Fruit fly (Drosophila melanogaster) whole organism, embryonic: ENCODE data around the gene Rbcn-3B.

Experiments used
- BtbVII ChIP-seq: fragments of 200-800 bp; sonication (Bioruptor generic); optimal IDR thresholded peaks from 3 replicates; lab custom pipeline; 2017; ENCODE audit warnings: missing biosample characterization, mild to moderate bottlenecking, missing genetic modification characterization
- C15 ChIP-seq: fragments of 200-800 bp; sonication (Bioruptor generic); IDR thresholded peaks from 3 replicates; pipeline ENCODE4 v1.3.6; 2022; ENCODE audit warnings: missing biosample characterization, missing genetic modification characterization
- CG10321 ChIP-seq: fragments of 200-800 bp; sonication (Bioruptor generic); IDR thresholded peaks from 2 replicates; pipeline ENCODE4 v1.3.6; 2022; ENCODE audit warnings: missing biosample characterization, missing genetic modification characterization
- CG11085 ChIP-seq: fragments of 200-800 bp; sonication (Bioruptor generic); IDR thresholded peaks from 2 replicates; pipeline ENCODE4 v1.3.6; 2022; ENCODE audit warnings: missing biosample characterization, missing genetic modification characterization
- CG12155 ChIP-seq: fragments of 200-800 bp; sonication (Bioruptor generic); optimal IDR thresholded peaks from 3 replicates; lab custom pipeline; 2016; ENCODE audit warnings: missing biosample characterization, missing genetic modification characterization
- CG15011 ChIP-seq: fragments of 200-800 bp; sonication (Bioruptor generic); optimal IDR thresholded peaks from 3 replicates; lab custom pipeline; 2018; ENCODE audit warnings: missing biosample characterization, mild to moderate bottlenecking, missing genetic modification characterization
- CG15479 ChIP-seq: fragments of 200-800 bp; sonication (Bioruptor generic); optimal IDR thresholded peaks from 3 replicates; lab custom pipeline; 2019; ENCODE audit warnings: missing biosample characterization, mild to moderate bottlenecking, missing genetic modification characterization, moderate library complexity
- CG15696 ChIP-seq: fragments of 200-800 bp; sonication (Bioruptor generic); optimal IDR thresholded peaks from 2 replicates; lab custom pipeline; 2019; ENCODE audit warnings: missing biosample characterization, mild to moderate bottlenecking, missing genetic modification characterization, moderate library complexity
- CG16815 ChIP-seq: fragments of 200-800 bp; sonication (Bioruptor generic); optimal IDR thresholded peaks from 3 replicates; lab custom pipeline; 2017; ENCODE audit warnings: missing biosample characterization, mild to moderate bottlenecking, missing genetic modification characterization
- CG18011 ChIP-seq: fragments of 200-800 bp; sonication (Bioruptor generic); optimal IDR thresholded peaks from 2 replicates; lab custom pipeline; 2017; ENCODE audit warnings: missing biosample characterization, missing genetic modification characterization, mild to moderate bottlenecking, moderate library complexity, missing genotype
- CG18262 ChIP-seq: fragments of 200-800 bp; optimal IDR thresholded peaks from 3 replicates; lab custom pipeline; 2019; ENCODE audit warnings: missing biosample characterization, mild to moderate bottlenecking, missing genetic modification characterization, moderate library complexity
- CG2120 ChIP-seq: fragments of 200-800 bp; sonication (Bioruptor generic); optimal IDR thresholded peaks from 3 replicates; lab custom pipeline; 2016; ENCODE audit warnings: missing biosample characterization, missing genetic modification characterization
- CG31365 ChIP-seq: fragments of 200-800 bp; sonication (Bioruptor generic); optimal IDR thresholded peaks from 2 replicates; lab custom pipeline; 2018; ENCODE audit warnings: missing biosample characterization, mild to moderate bottlenecking, missing genetic modification characterization
- CG32532 ChIP-seq: fragments of 200-800 bp; sonication (Bioruptor generic); IDR thresholded peaks from 2 replicates; pipeline ENCODE4 v1.3.6; 2022; ENCODE audit warnings: missing biosample characterization, missing genetic modification characterization
- CG34224 ChIP-seq: fragments of 200-800 bp; sonication (Bioruptor generic); IDR thresholded peaks from 3 replicates; pipeline ENCODE4 v1.3.6; 2022; ENCODE audit warnings: missing biosample characterization, missing genetic modification characterization; ENCODE audit not compliant: partially characterized antibody
- CG4617 ChIP-seq: fragments of 200-800 bp; sonication (Bioruptor generic); optimal IDR thresholded peaks from 3 replicates; lab custom pipeline; 2016; ENCODE audit warnings: missing biosample characterization, missing genetic modification characterization, borderline replicate concordance
- CG6689 ChIP-seq: fragments of 200-800 bp; sonication (Bioruptor generic); IDR thresholded peaks from 2 replicates; pipeline ENCODE4 v1.3.6; 2022; ENCODE audit warnings: missing biosample characterization, missing genetic modification characterization
- CG6791 ChIP-seq: fragments of 200-800 bp; sonication (Bioruptor generic); IDR thresholded peaks from 3 replicates; pipeline ENCODE4 v1.3.6; 2022; ENCODE audit warnings: missing biosample characterization, missing genetic modification characterization; ENCODE audit not compliant: partially characterized antibody
- CG7963 ChIP-seq: fragments of 200-800 bp; sonication (Bioruptor generic); IDR thresholded peaks from 3 replicates; pipeline ENCODE4 v1.3.6; 2022; ENCODE audit warnings: missing biosample characterization, missing genetic modification characterization; ENCODE audit not compliant: partially characterized antibody
- CG8478 ChIP-seq: fragments of >200 bp; optimal IDR thresholded peaks from 2 replicates; lab custom pipeline; 2018
- CG9609 ChIP-seq: fragments of 200-800 bp; sonication (Bioruptor generic); optimal IDR thresholded peaks from 3 replicates; lab custom pipeline; 2016; ENCODE audit warnings: missing biosample characterization, missing genetic modification characterization
- CG9797 ChIP-seq: fragments of 200-800 bp; sonication (Bioruptor generic); optimal IDR thresholded peaks from 3 replicates; lab custom pipeline; 2018; ENCODE audit warnings: missing biosample characterization, mild to moderate bottlenecking, missing genetic modification characterization
- Doc3 ChIP-seq: fragments of 200-800 bp; sonication (Bioruptor generic); IDR thresholded peaks from 3 replicates; pipeline ENCODE4 v1.3.6; 2022; ENCODE audit warnings: missing biosample characterization, missing genetic modification characterization; ENCODE audit not compliant: partially characterized antibody
- Gug ChIP-seq: fragments of 200-800 bp; sonication (Bioruptor generic); IDR thresholded peaks from 4 replicates; pipeline ENCODE4 v1.3.6; 2022; ENCODE audit warnings: missing biosample characterization, missing genetic modification characterization
- HLH4C ChIP-seq: fragments of 200-800 bp; sonication (Bioruptor generic); IDR thresholded peaks from 3 replicates; pipeline ENCODE4 v1.3.6; 2022; ENCODE audit warnings: missing biosample characterization, missing genetic modification characterization; ENCODE audit not compliant: partially characterized antibody
- HLH54F ChIP-seq: fragments of 200-800 bp; sonication (Bioruptor generic); optimal IDR thresholded peaks from 3 replicates; lab custom pipeline; 2016; ENCODE audit warnings: missing biosample characterization, missing genetic modification characterization
- HmgD ChIP-seq: fragments of 200-800 bp; sonication (Bioruptor generic); optimal IDR thresholded peaks from 3 replicates; lab custom pipeline; 2016; ENCODE audit warnings: missing biosample characterization, missing genetic modification characterization
- Mad ChIP-seq: fragments of 200-800 bp; sonication (Bioruptor generic); optimal IDR thresholded peaks from 2 replicates; lab custom pipeline; 2016; ENCODE audit warnings: missing biosample characterization, missing genetic modification characterization
- Stat92E ChIP-seq, 3 experiments: fragments of >200 bp in 2 of 3; fragments of 200-800 bp in 1 of 3; sonication (Bioruptor generic) in 1 of 3; optimal IDR thresholded peaks; 2 replicates each; lab custom pipeline; 2017 to 2019; ENCODE audit warnings: missing biosample characterization in 3 of 3, missing genetic modification characterization in 3 of 3, mild to moderate bottlenecking in 1 of 3, moderate library complexity in 1 of 3
- Trl ChIP-seq, 3 experiments: fragments of >200 bp in 2 of 3; fragments of 200-800 bp in 1 of 3; sonication (Bioruptor generic) in 1 of 3; optimal IDR thresholded peaks; 2 replicates in 1 of 3; 3 replicates in 2 of 3; lab custom pipeline; 2016 to 2017; ENCODE audit warnings: missing biosample characterization in 1 of 3, missing genetic modification characterization in 1 of 3
- Xrp1 ChIP-seq: fragments of 200-800 bp; sonication (Bioruptor generic); IDR thresholded peaks from 2 replicates; pipeline ENCODE4 v1.3.6; 2022; ENCODE audit warnings: missing biosample characterization, missing genetic modification characterization
- amos ChIP-seq: fragments of 200-800 bp; sonication (Bioruptor generic); IDR thresholded peaks from 2 replicates; pipeline ENCODE4 v1.3.6; 2022; ENCODE audit warnings: missing biosample characterization, missing genetic modification characterization; ENCODE audit not compliant: partially characterized antibody
- br ChIP-seq: fragments of >200 bp; optimal IDR thresholded peaks from 2 replicates; lab custom pipeline; 2017
- ci ChIP-seq: fragments of 200-800 bp; sonication (Bioruptor generic); IDR thresholded peaks from 3 replicates; pipeline ENCODE4 v1.3.6; 2022; ENCODE audit warnings: missing biosample characterization, missing genetic modification characterization
- dimm ChIP-seq: fragments of 200-800 bp; sonication (Bioruptor generic); IDR thresholded peaks from 2 replicates; pipeline ENCODE4 v1.3.6; 2022; ENCODE audit warnings: missing biosample characterization, missing genetic modification characterization
- gce ChIP-seq: fragments of 200-800 bp; sonication (Bioruptor generic); IDR thresholded peaks from 3 replicates; pipeline ENCODE4 v1.3.6; 2022; ENCODE audit warnings: missing biosample characterization, missing genetic modification characterization
- gem ChIP-seq: fragments of 200-800 bp; sonication (Bioruptor generic); optimal IDR thresholded peaks from 2 replicates; lab custom pipeline; 2019; ENCODE audit warnings: missing biosample characterization, mild to moderate bottlenecking, missing genetic modification characterization, moderate library complexity
- ind ChIP-seq: fragments of 200-800 bp; sonication (Bioruptor generic); optimal IDR thresholded peaks from 3 replicates; lab custom pipeline; 2016; ENCODE audit warnings: missing biosample characterization, missing genetic modification characterization
- lab ChIP-seq: fragments of 200-800 bp; sonication (Bioruptor generic); optimal IDR thresholded peaks from 3 replicates; lab custom pipeline; 2017; ENCODE audit warnings: missing biosample characterization, missing genetic modification characterization, mild to moderate bottlenecking, moderate library complexity, missing genetic modification reagents
- lilli ChIP-seq: fragments of 200-800 bp; sonication (Bioruptor generic); optimal IDR thresholded peaks from 3 replicates; lab custom pipeline; 2016; ENCODE audit warnings: missing biosample characterization, missing genetic modification characterization
- otp ChIP-seq: fragments of 200-800 bp; sonication (Bioruptor generic); IDR thresholded peaks from 3 replicates; pipeline ENCODE4, ENCODE4 v1.3.6; 2022; ENCODE audit warnings: missing biosample characterization, missing genetic modification characterization
- pho ChIP-seq: fragments of 200-800 bp; sonication (Bioruptor generic); optimal IDR thresholded peaks from 2 replicates; lab custom pipeline; 2016; ENCODE audit warnings: missing biosample characterization, missing genetic modification characterization
- prd ChIP-seq, 3 experiments: fragments of >200 bp in 2 of 3; fragments of 200-800 bp in 1 of 3; sonication (Bioruptor generic) in 1 of 3; optimal IDR thresholded peaks in 2 of 3; IDR thresholded peaks in 1 of 3; 2 replicates in 2 of 3; 3 replicates in 1 of 3; pipeline versions ENCODE4 v1.3.6 to Lab custom; 2017 to 2022; ENCODE audit warnings: missing biosample characterization in 1 of 3, missing genetic modification characterization in 1 of 3
- row ChIP-seq: fragments of 200-800 bp; sonication (Bioruptor generic); IDR thresholded peaks from 3 replicates; pipeline ENCODE4 v1.3.6; 2022; ENCODE audit warnings: missing biosample characterization, missing genetic modification characterization
- sna ChIP-seq: fragments of 200-800 bp; sonication (Bioruptor generic); IDR thresholded peaks from 2 replicates; pipeline ENCODE4 v1.3.6; 2022; ENCODE audit warnings: missing biosample characterization, missing genetic modification characterization; ENCODE audit not compliant: partially characterized antibody
- tap ChIP-seq: fragments of 200-800 bp; optimal IDR thresholded peaks from 3 replicates; lab custom pipeline; 2019; ENCODE audit warnings: missing biosample characterization, mild to moderate bottlenecking, missing genetic modification characterization, moderate library complexity
- unc-4 ChIP-seq: fragments of 200-800 bp; sonication (Bioruptor generic); IDR thresholded peaks from 2 replicates; pipeline ENCODE4 v1.3.6; 2022; ENCODE audit warnings: missing biosample characterization, missing genetic modification characterization; ENCODE audit not compliant: partially characterized antibody
- zen ChIP-seq: fragments of 200-800 bp; sonication (Bioruptor generic); optimal IDR thresholded peaks from 3 replicates; lab custom pipeline; 2018; ENCODE audit warnings: missing biosample characterization, mild to moderate bottlenecking, missing genetic modification characterization, moderate library complexity
- zfh2 ChIP-seq: fragments of 200-800 bp; sonication (Bioruptor generic); optimal IDR thresholded peaks from 2 replicates; lab custom pipeline; 2016; ENCODE audit warnings: missing biosample characterization, missing genetic modification characterization

Rbcn-3B gene

DNA sequence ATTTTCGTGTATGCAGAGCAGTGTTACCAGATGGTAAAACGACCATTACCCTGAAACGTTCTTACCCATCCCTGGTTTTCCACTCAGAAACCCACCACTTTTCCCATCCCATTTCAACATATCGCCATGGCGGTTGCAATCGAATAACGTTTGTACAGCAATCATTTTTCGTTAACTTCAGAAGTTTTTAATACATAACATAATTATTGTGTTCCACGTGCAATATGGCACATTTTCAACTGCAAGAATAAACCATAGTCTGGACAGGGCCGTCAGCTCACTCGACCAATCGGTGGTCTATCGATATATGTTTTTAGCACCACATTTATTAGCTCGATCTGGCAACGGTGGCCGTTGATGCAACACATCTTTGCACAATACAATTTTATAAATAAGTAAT, 18.8 kb upstream of the Rbcn-3B start, which contains the start of the genes trr and mRpL16 (continued):
- TF ChIP-seq CG32532 (GFP tag; lab: Robert Waterston, UW), result peak; percentile 64
- peak; percentile 24 for TF ChIP-seq CG12155 (GFP tag; lab: Kevin White, UChicago)
- TF ChIP-seq lab (GFP tag; lab: Kevin White, UChicago), result no peak
- TF ChIP-seq gce (GFP tag; lab: Robert Waterston, UW), result peak; percentile 21; the same call in 1 of the 3 replicates
- TF ChIP-seq CG18262 (tag; lab: Kevin White, UChicago), result peak; percentile 43
- TF ChIP-seq BtbVII (GFP tag; lab: Kevin White, UChicago), result no peak
- peak; percentile 84 for TF ChIP-seq CG9797
- TF ChIP-seq CG15696 (tag; lab: Kevin White, UChicago), result peak; percentile 44
- peak; percentile 70 for TF ChIP-seq amos
- 0 out of 2 replicates have a peak, but pooled peaks have one; percentile 36 for TF ChIP-seq CG6689 (GFP tag; lab: Robert Waterston, UW)
- peak; percentile 22 for TF ChIP-seq CG9609 (GFP tag; lab: Kevin White, UChicago)
- no peak for TF ChIP-seq Trl (optimal IDR thresholded peaks at IDR 0.05; lab: Kevin White, UChicago)
- TF ChIP-seq Trl (GFP tag; optimal IDR thresholded peaks at IDR 0.05; lab: Kevin White, UChicago), result peak; percentile 24
- no peak for TF ChIP-seq tap
- peak; percentile 51; the same call in 1 of the 3 replicates for TF ChIP-seq Doc3 (GFP tag; lab: Robert Waterston, UW)
- peak; percentile 58 for TF ChIP-seq Mad
- TF ChIP-seq Stat92E (GFP tag; optimal IDR thresholded peaks at IDR 0.05; lab: Kevin White, UChicago), result no peak
- peak; percentile 68; the same call in 1 of the 2 replicates for TF ChIP-seq sna (GFP tag; lab: Robert Waterston, UW)
- TF ChIP-seq CG16815, result no peak
- TF ChIP-seq ci, result 0 out of 3 replicates have a peak, but pooled peaks have one; percentile 43
- TF ChIP-seq CG31365 (tag; lab: Kevin White, UChicago), result no peak
- peak; percentile 29 for TF ChIP-seq CG18011 (GFP tag; lab: Kevin White, UChicago)
- 0 out of 3 replicates have a peak, but pooled peaks have one; percentile 37 for TF ChIP-seq CG34224
- TF ChIP-seq zfh2, result peak; percentile 65
- TF ChIP-seq CG10321 (GFP tag; lab: Robert Waterston, UW), result no peak
- TF ChIP-seq ind (GFP tag; lab: Kevin White, UChicago), result no peak
- peak; percentile 53 for TF ChIP-seq pho (GFP tag; lab: Kevin White, UChicago)
- peak; percentile 73 for TF ChIP-seq CG2120 (GFP tag; lab: Kevin White, UChicago)
- TF ChIP-seq HmgD (GFP tag; lab: Kevin White, UChicago), result no peak
- no peak for TF ChIP-seq br (lab: Kevin White, UChicago)
- TF ChIP-seq Xrp1 (GFP tag; lab: Robert Waterston, UW), result 0 out of 2 replicates have a peak, but pooled peaks have one; percentile 7
- TF ChIP-seq gem (tag; lab: Kevin White, UChicago), result no peak
- TF ChIP-seq unc-4 (GFP tag; lab: Robert Waterston, UW), result peak; percentile 80
- no peak for TF ChIP-seq CG11085
- peak; percentile 40; the same call in 1 of the 3 replicates for TF ChIP-seq CG7963 (GFP tag; lab: Robert Waterston, UW)
- TF ChIP-seq HLH4C (GFP tag; lab: Robert Waterston, UW), result peak; percentile 54; the same call in 2 of the 3 replicates
- peak; percentile 49 for TF ChIP-seq lilli (GFP tag; lab: Kevin White, UChicago)
- no peak for TF ChIP-seq CG8478
- TF ChIP-seq CG6791, result peak; percentile 60
- TF ChIP-seq row (GFP tag; lab: Robert Waterston, UW), result peak; percentile 74
- no peak for TF ChIP-seq C15
- no peak for TF ChIP-seq prd (optimal IDR thresholded peaks at IDR 0.05; lab: Kevin White, UChicago)
- peak; percentile 58; the same call in 2 of the 3 replicates for TF ChIP-seq prd (GFP tag; IDR thresholded peaks at IDR 0.05; lab: Robert Waterston, UW)
- no peak for TF ChIP-seq CG15011 (GFP tag; lab: Kevin White, UChicago)
- peak; percentile 30; the same call in 1 of the 4 replicates for TF ChIP-seq Gug (GFP tag; lab: Robert Waterston, UW)
- TF ChIP-seq CG4617 (GFP tag; lab: Kevin White, UChicago), result peak; percentile 37
- no peak for TF ChIP-seq otp (GFP tag; lab: Robert Waterston, UW)
- TF ChIP-seq zen (tag; lab: Kevin White, UChicago), result peak; percentile 13
- TF ChIP-seq dimm (GFP tag; lab: Robert Waterston, UW), result no peak
- peak; percentile 49 for TF ChIP-seq HLH54F (GFP tag; lab: Kevin White, UChicago)
- peak; percentile 96 for TF ChIP-seq CG15479
